Fruit fly (Drosophila melanogaster): ENCODE measurements around the gene CG45060.

CG45060 gene

DNA sequence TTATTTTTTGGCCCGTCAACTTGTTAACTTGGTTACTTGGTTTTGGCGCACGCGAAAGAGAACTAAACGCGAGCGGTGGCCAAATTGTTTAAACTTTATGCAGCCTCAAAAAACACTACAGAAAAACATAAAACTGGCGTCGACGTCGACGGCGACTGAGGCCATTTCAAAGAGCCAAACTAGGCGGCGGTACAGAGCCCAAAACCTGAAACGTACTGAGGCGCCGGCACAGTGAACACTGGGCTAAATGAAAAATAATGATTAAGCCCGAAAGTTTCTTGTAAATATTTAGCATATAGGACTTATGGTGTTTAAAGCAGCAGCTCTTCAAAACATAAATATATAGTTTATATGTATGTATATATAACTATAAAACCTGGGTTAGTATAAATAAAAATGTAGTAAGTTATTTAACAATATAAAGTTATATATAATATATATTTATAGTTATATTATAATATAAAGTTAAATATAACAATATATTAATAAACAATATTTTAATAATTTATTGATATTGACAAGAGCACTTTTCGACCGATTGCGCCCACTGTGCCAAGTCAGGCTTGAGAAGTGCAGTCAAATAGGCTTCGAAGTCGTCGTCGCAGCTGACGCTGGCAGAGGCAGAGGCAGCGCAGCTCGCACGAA is 31.3 kb upstream of the CG45060 start, which contains the start of gene CG15249 (continued):
- peak; percentile 61 for TF ChIP-seq CG4318 (GFP tag; optimal IDR thresholded peaks at IDR 0.05)
- TF ChIP-seq CG11294 (GFP tag; IDR thresholded peaks at IDR 0.05) = no peak; the same call in 1 of the 2 replicates
- TF ChIP-seq topi (GFP tag; optimal IDR thresholded peaks at IDR 0.05) = no peak
- no peak for TF ChIP-seq CG7368 (GFP tag; optimal IDR thresholded peaks at IDR 0.05)
- TF ChIP-seq CG11762 (GFP tag; optimal IDR thresholded peaks at IDR 0.05; ENCODE audit: insufficient read depth) = no peak
- TF ChIP-seq CG10631 (GFP tag; optimal IDR thresholded peaks at IDR 0.05) = peak; percentile 64
- peak; percentile 56 for TF ChIP-seq CG3032 (tag; optimal IDR thresholded peaks at IDR 0.05)
- peak; percentile 36 for TF ChIP-seq OdsH (GFP tag; optimal IDR thresholded peaks at IDR 0.05)
- TF ChIP-seq CG3919 (GFP tag; optimal IDR thresholded peaks at IDR 0.05) = peak; percentile 47
- TF ChIP-seq cyc (GFP tag; optimal IDR thresholded peaks at IDR 0.05) = no peak
- no peak for TF ChIP-seq pdm3 (GFP tag; optimal IDR thresholded peaks at IDR 0.05)
- TF ChIP-seq Hr39 (GFP tag; optimal IDR thresholded peaks at IDR 0.05) = no peak
- no peak for TF ChIP-seq fd85E (GFP tag; optimal IDR thresholded peaks at IDR 0.05)
- no peak for TF ChIP-seq CG11902 (GFP tag; optimal IDR thresholded peaks at IDR 0.05)
- peak; percentile 82 for TF ChIP-seq CG6276 (GFP tag; optimal IDR thresholded peaks at IDR 0.05)
- TF ChIP-seq dac (GFP tag; optimal IDR thresholded peaks at IDR 0.05) = no peak
- TF ChIP-seq Sox102F (GFP tag; optimal IDR thresholded peaks at IDR 0.05) = no peak
- peak; percentile 53 for TF ChIP-seq achi (GFP tag; optimal IDR thresholded peaks at IDR 0.05)
- no peak for TF ChIP-seq CG31627 (GFP tag; optimal IDR thresholded peaks at IDR 0.05)
- peak; percentile 48 for TF ChIP-seq CG16779 (tag; optimal IDR thresholded peaks at IDR 0.05)
- peak; percentile 5 for TF ChIP-seq CG10669 (GFP tag; optimal IDR thresholded peaks at IDR 0.05)
- TF ChIP-seq esn (GFP tag; optimal IDR thresholded peaks at IDR 0.05) = no peak
- TF ChIP-seq eg (GFP tag; IDR thresholded peaks at IDR 0.05) = peak; percentile 42; the same call in 1 of the 3 replicates
- peak; percentile 50 for TF ChIP-seq Hr4 (GFP tag; optimal IDR thresholded peaks at IDR 0.05)
- no peak for TF ChIP-seq lz (GFP tag; optimal IDR thresholded peaks at IDR 0.05)
- peak; percentile 26 for TF ChIP-seq CG9139 (GFP tag; optimal IDR thresholded peaks at IDR 0.05)
- TF ChIP-seq Met (GFP tag; optimal IDR thresholded peaks at IDR 0.05) = no peak
- peak; percentile 44 to 48 for TF ChIP-seq ss (GFP tag; optimal IDR thresholded peaks at IDR 0.05)
- no peak for TF ChIP-seq Eip93F (GFP tag; optimal IDR thresholded peaks at IDR 0.05)
- TF ChIP-seq CG8632 (GFP tag; optimal IDR thresholded peaks at IDR 0.05) = peak; percentile 63
- TF ChIP-seq Sox14 (GFP tag; optimal IDR thresholded peaks at IDR 0.05) = no peak
- no peak; the same call in none of the 2 replicates for TF ChIP-seq CG15336 (GFP tag; IDR thresholded peaks at IDR 0.05)
- TF ChIP-seq CG6163 (GFP tag; IDR thresholded peaks at IDR 0.05) = 0 out of 3 replicates have a peak, but pooled peaks have one; percentile 27
- no peak for TF ChIP-seq Smox (GFP tag; optimal IDR thresholded peaks at IDR 0.05)
- no peak for TF ChIP-seq fkh (GFP tag; optimal IDR thresholded peaks at IDR 0.05)
- no peak for TF ChIP-seq Sox15 (GFP tag; optimal IDR thresholded peaks at IDR 0.05)
- TF ChIP-seq Ets21C (GFP tag; optimal IDR thresholded peaks at IDR 0.05) = no peak
- no peak for TF ChIP-seq Gug (GFP tag; IDR thresholded peaks at IDR 0.05)
- no peak for TF ChIP-seq CG1621 (tag; optimal IDR thresholded peaks at IDR 0.05)
- TF ChIP-seq Blimp-1 (GFP tag; optimal IDR thresholded peaks at IDR 0.05) = no peak

- no peak for TF ChIP-seq pdm3 (GFP tag; optimal IDR thresholded peaks at IDR 0.05)
- TF ChIP-seq Ets96B (tag; optimal IDR thresholded peaks at IDR 0.05) = no peak
- TF ChIP-seq Sox102F (GFP tag; optimal IDR thresholded peaks at IDR 0.05) = no peak
- no peak for TF ChIP-seq CG6276 (GFP tag; optimal IDR thresholded peaks at IDR 0.05)
- TF ChIP-seq topi (GFP tag; optimal IDR thresholded peaks at IDR 0.05) = no peak
- TF ChIP-seq dsx (GFP tag; optimal IDR thresholded peaks at IDR 0.05; ENCODE audit: poor library complexity, severe bottlenecking) = no peak
- no peak for TF ChIP-seq dac (GFP tag; optimal IDR thresholded peaks at IDR 0.05)
- TF ChIP-seq Ets21C (GFP tag; optimal IDR thresholded peaks at IDR 0.05) = no peak
- no peak for TF ChIP-seq CG10669 (GFP tag; optimal IDR thresholded peaks at IDR 0.05)
- no peak for TF ChIP-seq CG34406 (GFP tag; optimal IDR thresholded peaks at IDR 0.05)
- no peak for TF ChIP-seq Sox15 (GFP tag; optimal IDR thresholded peaks at IDR 0.05)
- TF ChIP-seq fd59A (GFP tag; optimal IDR thresholded peaks at IDR 0.05) = no peak
- no peak for TF ChIP-seq CG11902 (GFP tag; optimal IDR thresholded peaks at IDR 0.05)
- TF ChIP-seq cyc (GFP tag; optimal IDR thresholded peaks at IDR 0.05) = no peak
These were observed 29.2 kb upstream of the CG45060 start for dm6 chrX:9897599-9897998.

All from whole organism, prepupa.